Worm (Caenorhabditis elegans): Measurements from ENCODE around the gene mif-4.
A peak's percentile ranks its signal among the peaks of the same experiment; 100 is the strongest.

Gene mif-4

DNA sequence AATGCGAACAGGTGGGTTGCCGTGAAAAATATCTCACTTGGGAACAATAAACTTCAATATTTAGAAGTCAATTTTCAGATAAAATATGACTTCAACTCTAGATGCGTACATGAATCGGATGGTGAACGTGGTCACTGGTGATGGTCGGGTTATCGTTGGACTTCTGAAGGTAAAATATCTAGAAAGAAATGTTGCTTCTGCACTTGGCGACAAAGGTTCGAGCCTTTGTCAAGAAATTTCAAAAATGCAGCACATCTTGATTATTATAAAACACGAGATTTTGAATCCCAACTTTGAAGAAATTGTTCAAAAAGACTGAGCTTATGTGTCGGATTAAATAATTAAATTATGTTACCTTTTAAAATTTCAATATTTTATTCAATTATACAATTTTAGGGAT lies 9.3 kb downstream of the mif-4 start, which contains the start of gene lsm-8:
Gene lsm-8 (plus strand): TSS at position 79 of the 400 bp plus-strand sequence.
- TF ChIP-seq ceh-83 (GFP tag; optimal IDR thresholded peaks at IDR 0.05): no peak
- TF ChIP-seq sptf-1 (tag; optimal IDR thresholded peaks at IDR 0.05): no peak
- TF ChIP-seq snpc-4 (tag; optimal IDR thresholded peaks at IDR 0.05): no peak
- no peak for TF ChIP-seq lin-32 (GFP tag; optimal IDR thresholded peaks at IDR 0.05)
- TF ChIP-seq cnd-1 (tag; optimal IDR thresholded peaks at IDR 0.05): no peak
- TF ChIP-seq elt-1 (tag; optimal IDR thresholded peaks at IDR 0.05; ENCODE audit: borderline replicate concordance, insufficient read depth): no peak
- TF ChIP-seq ceh-39 (tag; optimal IDR thresholded peaks at IDR 0.05): no peak
- TF ChIP-seq elt-3 (tag; optimal IDR thresholded peaks at IDR 0.05): no peak
- no peak for TF ChIP-seq mep-1 (tag; optimal IDR thresholded peaks at IDR 0.05)
- no peak for TF ChIP-seq pha-4 (tag; optimal IDR thresholded peaks at IDR 0.05)
- no peak for TF ChIP-seq unc-62 (GFP tag; optimal IDR thresholded peaks at IDR 0.05)
- TF ChIP-seq zip-8 (tag; optimal IDR thresholded peaks at IDR 0.05): no peak
- TF ChIP-seq unc-39 (tag; optimal IDR thresholded peaks at IDR 0.05): no peak
- TF ChIP-seq drap-1 (GFP tag; optimal IDR thresholded peaks at IDR 0.05): no peak

DNA sequence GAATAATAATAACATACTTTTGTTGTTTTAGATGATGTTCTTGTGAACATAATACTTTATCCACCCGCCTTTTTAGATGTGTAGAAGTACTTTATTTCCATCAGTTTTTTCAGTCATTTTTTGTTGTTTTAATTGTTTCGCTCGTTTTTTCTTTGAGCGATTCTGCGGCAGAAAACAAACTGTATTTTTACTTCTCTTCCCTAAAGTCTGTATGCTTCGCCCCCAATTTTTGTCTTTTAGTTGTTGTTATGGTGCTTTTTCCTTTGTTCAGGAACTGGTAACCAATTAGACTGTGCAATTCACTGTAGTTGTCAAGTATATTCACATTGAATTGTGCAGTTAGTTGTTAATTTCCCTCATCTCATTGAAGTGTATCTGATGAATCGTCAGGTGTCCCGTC lies 10.0 kb downstream of the mif-4 start:
- no peak for TF ChIP-seq flh-1 (GFP tag; optimal IDR thresholded peaks at IDR 0.05)
- no peak for TF ChIP-seq nhr-2 (tag; optimal IDR thresholded peaks at IDR 0.05)
- TF ChIP-seq mab-5 (tag; optimal IDR thresholded peaks at IDR 0.05): no peak
- no peak for TF ChIP-seq lin-32 (GFP tag; optimal IDR thresholded peaks at IDR 0.05)
- TF ChIP-seq ztf-11 (tag; optimal IDR thresholded peaks at IDR 0.05): no peak
- no peak for TF ChIP-seq nhr-76 (tag; optimal IDR thresholded peaks at IDR 0.05)
- no peak for TF ChIP-seq mls-2 (tag; optimal IDR thresholded peaks at IDR 0.05)
- no peak for TF ChIP-seq elt-1 (tag; optimal IDR thresholded peaks at IDR 0.05; ENCODE audit: borderline replicate concordance, insufficient read depth)
- TF ChIP-seq ham-2 (GFP tag; optimal IDR thresholded peaks at IDR 0.05): no peak
- TF ChIP-seq zip-8 (tag; optimal IDR thresholded peaks at IDR 0.05): no peak
- TF ChIP-seq sptf-1 (tag; optimal IDR thresholded peaks at IDR 0.05): no peak
- TF ChIP-seq nhr-28 (tag; optimal IDR thresholded peaks at IDR 0.05): no peak
- no peak for TF ChIP-seq nhr-12 (tag; optimal IDR thresholded peaks at IDR 0.05)
- TF ChIP-seq ceh-39 (tag; optimal IDR thresholded peaks at IDR 0.05): no peak
- no peak for TF ChIP-seq hlh-1 (tag; optimal IDR thresholded peaks at IDR 0.05)
- TF ChIP-seq mep-1 (tag; optimal IDR thresholded peaks at IDR 0.05): no peak
- TF ChIP-seq ceh-43 (GFP tag; optimal IDR thresholded peaks at IDR 0.05): no peak
- no peak for TF ChIP-seq bed-3 (GFP tag; optimal IDR thresholded peaks at IDR 0.05)
- no peak for TF ChIP-seq pha-4 (tag; optimal IDR thresholded peaks at IDR 0.05)
- no peak for TF ChIP-seq lsy-2 (tag; optimal IDR thresholded peaks at IDR 0.05)

DNA sequence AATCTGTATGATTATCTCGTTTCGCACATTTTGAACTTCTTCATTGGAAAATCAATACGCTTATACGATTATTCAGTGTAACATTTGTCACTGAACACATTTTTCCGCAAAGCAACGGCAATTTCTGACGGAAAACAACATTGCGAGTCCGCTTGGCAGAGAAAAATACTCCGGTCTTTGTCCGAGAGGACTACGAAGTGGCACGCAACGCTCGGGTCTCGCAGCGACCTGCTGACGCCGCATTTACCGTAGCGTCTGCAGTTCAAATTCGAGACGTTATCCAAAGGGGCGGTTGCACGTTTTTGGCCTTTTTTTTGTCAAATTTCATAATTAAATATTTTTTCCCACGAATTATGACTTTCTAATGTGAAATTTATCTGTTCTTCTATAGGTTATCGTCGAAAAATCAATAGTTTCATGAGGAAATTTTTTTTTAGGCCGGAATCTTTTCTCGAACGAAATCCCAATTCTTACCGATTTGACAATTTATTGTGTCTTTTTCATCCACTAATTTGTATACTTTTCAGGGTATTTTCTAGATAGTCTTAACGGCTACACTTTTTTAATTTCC lies 12.1 kb downstream of the mif-4 start, which contains the start of gene sqd-1:
Gene sqd-1 (plus strand): TSS at position 521 of the 571 bp plus-strand sequence.
- TF ChIP-seq bed-3 (GFP tag; optimal IDR thresholded peaks at IDR 0.05): peak; percentile 22
- TF ChIP-seq mab-5 (tag; optimal IDR thresholded peaks at IDR 0.05): no peak
- TF ChIP-seq nhr-28 (tag; optimal IDR thresholded peaks at IDR 0.05): no peak
- TF ChIP-seq ceh-83 (GFP tag; optimal IDR thresholded peaks at IDR 0.05): no peak
- peak; percentile 68 for TF ChIP-seq unc-120 (tag; optimal IDR thresholded peaks at IDR 0.05; ENCODE audit: poor library complexity, severe bottlenecking)
- TF ChIP-seq ces-1 (GFP tag; optimal IDR thresholded peaks at IDR 0.05): peak; percentile 76
- peak; percentile 80 for TF ChIP-seq ceh-39 (tag; optimal IDR thresholded peaks at IDR 0.05)
- no peak for TF ChIP-seq nhr-76 (tag; optimal IDR thresholded peaks at IDR 0.05)
- peak; percentile 97 for TF ChIP-seq lsy-2 (tag; optimal IDR thresholded peaks at IDR 0.05)
- peak; percentile 65 for TF ChIP-seq cnd-1 (tag; optimal IDR thresholded peaks at IDR 0.05)
- peak; percentile 93 for TF ChIP-seq nhr-237 (tag; optimal IDR thresholded peaks at IDR 0.05)
- peak; percentile 98 for TF ChIP-seq pha-4 (tag; optimal IDR thresholded peaks at IDR 0.05)
- no peak for TF ChIP-seq sem-2 (GFP tag; optimal IDR thresholded peaks at IDR 0.05)
- TF ChIP-seq ceh-43 (GFP tag; optimal IDR thresholded peaks at IDR 0.05): no peak
- no peak for TF ChIP-seq elt-3 (tag; optimal IDR thresholded peaks at IDR 0.05)
- TF ChIP-seq tbx-8 (GFP tag; optimal IDR thresholded peaks at IDR 0.05): no peak
- peak; percentile 76 for TF ChIP-seq M03D4.4 (tag; optimal IDR thresholded peaks at IDR 0.05)
- no peak for TF ChIP-seq snpc-4 (tag; optimal IDR thresholded peaks at IDR 0.05)
- TF ChIP-seq hlh-1 (tag; optimal IDR thresholded peaks at IDR 0.05): peak; percentile 78
- no peak for TF ChIP-seq ztf-11 (tag; optimal IDR thresholded peaks at IDR 0.05)
- TF ChIP-seq lin-32 (GFP tag; optimal IDR thresholded peaks at IDR 0.05): peak; percentile 47
- peak; percentile 92 for TF ChIP-seq lin-13 (tag; optimal IDR thresholded peaks at IDR 0.05)
- TF ChIP-seq nhr-12 (tag; optimal IDR thresholded peaks at IDR 0.05): no peak
- no peak for TF ChIP-seq blmp-1 (tag; optimal IDR thresholded peaks at IDR 0.05)
- TF ChIP-seq drap-1 (GFP tag; optimal IDR thresholded peaks at IDR 0.05): peak; percentile 72
- TF ChIP-seq unc-62 (GFP tag; optimal IDR thresholded peaks at IDR 0.05): peak; percentile 69
- no peak for TF ChIP-seq flh-1 (GFP tag; optimal IDR thresholded peaks at IDR 0.05)
- no peak for TF ChIP-seq zip-8 (tag; optimal IDR thresholded peaks at IDR 0.05)
- no peak for TF ChIP-seq unc-39 (tag; optimal IDR thresholded peaks at IDR 0.05)
- peak; percentile 64 for TF ChIP-seq ham-2 (GFP tag; optimal IDR thresholded peaks at IDR 0.05)
- peak; percentile 46 for TF ChIP-seq nhr-2 (tag; optimal IDR thresholded peaks at IDR 0.05)
- TF ChIP-seq mls-2 (tag; optimal IDR thresholded peaks at IDR 0.05): peak; percentile 72
- peak; percentile 86 for TF ChIP-seq sptf-1 (tag; optimal IDR thresholded peaks at IDR 0.05)
- TF ChIP-seq mep-1 (tag; optimal IDR thresholded peaks at IDR 0.05): peak; percentile 84
- no peak for TF ChIP-seq elt-1 (tag; optimal IDR thresholded peaks at IDR 0.05; ENCODE audit: borderline replicate concordance, insufficient read depth)
